Worm (Caenorhabditis elegans) whole organism, late embryonic: ENCODE data around the gene srg-25.

Experiments
- ceh-9 ChIP-seq: sonication (generic microtip); optimal IDR thresholded peaks from 2 replicates; lab custom pipeline; 2016; ENCODE audit warnings: mild to moderate bottlenecking, missing genetic modification characterization, inconsistent platforms, missing compliant biosample characterization
- hlh-15 ChIP-seq: sonication (generic microtip); optimal IDR thresholded peaks from 2 replicates; lab custom pipeline; 2016; ENCODE audit warnings: missing genetic modification characterization, missing compliant biosample characterization
- hlh-8 ChIP-seq: sonication (generic microtip); optimal IDR thresholded peaks from 2 replicates; lab custom pipeline; 2016; ENCODE audit warnings: missing genotype, missing genetic modification characterization, missing compliant biosample characterization
- pha-4 ChIP-seq: fragments of 150-350 bp; optimal IDR thresholded peaks from 2 replicates; lab custom pipeline; 2018; ENCODE audit warnings: missing biosample characterization, missing genetic modification reagents, missing genetic modification characterization
- rnt-1 ChIP-seq: sonication (generic microtip); optimal IDR thresholded peaks from 2 replicates; lab custom pipeline; 2016; ENCODE audit warnings: missing genetic modification characterization, missing compliant biosample characterization
- sox-2 ChIP-seq: fragments of 200-800 bp; sonication (Bioruptor generic); IDR thresholded peaks from 2 replicates; pipeline ENCODE4 v1.3.6; 2022; ENCODE audit warnings: missing genetic modification reagents, missing genetic modification characterization, missing compliant biosample characterization

ce11 chrV:5312453-5312852 lies 32.9 kb downstream of the srg-25 start, which contains the start of gene C10G8.3:
- TF ChIP-seq hlh-8 (tag; lab: Kevin White, UChicago) (no peak), ceh-9 (no peak), pha-4 (tag; lab: Kevin White, UChicago) (no peak), sox-2 (GFP tag; lab: Robert Waterston, UW) (no peak), rnt-1 (no peak), hlh-15 (no peak)
